Worm (Caenorhabditis elegans) whole organism, early embryonic: ENCODE measurements around the gene Y43F8B.11.

Experiments used
- B0310.2 ChIP-seq: sonication (generic microtip); optimal IDR thresholded peaks from 2 replicates; lab custom pipeline; 2016; ENCODE audit warnings: mild to moderate bottlenecking, missing genetic modification characterization, missing compliant biosample characterization
- F13C5.2 ChIP-seq: sonication (generic microtip); optimal IDR thresholded peaks from 2 replicates; lab custom pipeline; 2017; ENCODE audit warnings: mild to moderate bottlenecking, missing genetic modification characterization, inconsistent platforms, missing compliant biosample characterization
- ama-1 ChIP-seq: fragments of 150-350 bp; optimal IDR thresholded peaks from 2 replicates; lab custom pipeline; 2014
- ceh-36 ChIP-seq: sonication (generic microtip); optimal IDR thresholded peaks from 2 replicates; lab custom pipeline; 2016; ENCODE audit warnings: missing genetic modification characterization, inconsistent platforms, missing compliant biosample characterization
- ets-7 ChIP-seq: sonication (generic microtip); optimal IDR thresholded peaks from 2 replicates; lab custom pipeline; 2016; ENCODE audit warnings: missing genotype, missing genetic modification characterization, missing compliant biosample characterization
- flt-1 ChIP-seq: fragments of 200-800 bp; sonication (Bioruptor generic); IDR thresholded peaks from 2 replicates; pipeline ENCODE4 v1.3.6; 2022; ENCODE audit warnings: missing genetic modification characterization, missing compliant biosample characterization
- hmg-4 ChIP-seq: fragments of 200-800 bp; sonication (Bioruptor generic); optimal IDR thresholded peaks from 2 replicates; lab custom pipeline; 2018; ENCODE audit warnings: mild to moderate bottlenecking, missing genetic modification characterization, missing compliant biosample characterization
- pes-1 ChIP-seq: fragments of 200-800 bp; sonication (Bioruptor generic); IDR thresholded peaks from 2 replicates; pipeline ENCODE4 v1.3.6; 2022; ENCODE audit warnings: missing genetic modification reagents, missing genetic modification characterization, missing compliant biosample characterization
- scrt-1 ChIP-seq: fragments of 200-800 bp; sonication (Bioruptor generic); IDR thresholded peaks from 2 replicates; pipeline ENCODE4 v1.3.6; 2022; ENCODE audit warnings: missing genetic modification characterization, missing compliant biosample characterization
- tbx-11 ChIP-seq: fragments of 200-800 bp; sonication (Bioruptor generic); IDR thresholded peaks from 2 replicates; pipeline ENCODE4 v1.3.6; 2022; ENCODE audit warnings: missing genetic modification characterization, missing compliant biosample characterization
- tbx-37 ChIP-seq: fragments of 200-800 bp; sonication (Bioruptor generic); conservative IDR thresholded peaks from 2 replicates; pipeline ENCODE4 v1.3.6; 2022; ENCODE audit warnings: missing genetic modification reagents, missing genetic modification characterization, missing compliant biosample characterization
- tra-4 ChIP-seq: sonication (generic microtip); optimal IDR thresholded peaks from 2 replicates; lab custom pipeline; 2017; ENCODE audit warnings: missing genetic modification characterization, missing compliant biosample characterization

DNA sequence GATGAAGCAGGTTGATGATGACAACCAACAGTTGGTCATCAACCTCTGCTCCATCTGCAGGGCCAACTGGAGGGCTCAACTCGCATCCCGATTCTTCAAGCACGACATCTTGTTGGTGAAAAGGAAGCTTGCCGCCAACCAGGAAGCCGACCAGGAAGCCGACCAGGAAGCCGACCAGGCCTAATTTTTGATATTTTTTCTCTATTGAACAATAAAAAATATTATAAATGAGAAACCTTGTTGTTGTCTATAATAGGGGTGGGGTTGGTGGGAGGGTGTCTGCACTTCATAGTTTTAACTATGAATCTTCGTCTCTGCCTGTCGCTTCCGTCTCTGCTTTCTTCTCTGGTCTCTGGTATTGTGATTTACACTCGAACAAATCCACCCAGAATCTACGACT is 15.2 kb downstream of the Y43F8B.11 start, which contains the start of gene Y43F8B.18:
- TF ChIP-seq B0310.2 (tag; lab: Kevin White, UChicago) (no peak), scrt-1 (GFP tag; lab: Robert Waterston, UW) (no peak), tbx-37 (GFP tag; lab: Robert Waterston, UW) (no peak), ets-7 (no peak), flt-1 (GFP tag; lab: Robert Waterston, UW) (no peak), hmg-4 (GFP tag; lab: Kevin White, UChicago) (no peak), F13C5.2 (tag; lab: Kevin White, UChicago) (no peak), ama-1 (lab: Kevin White, UChicago) (no peak), tra-4 (tag; lab: Kevin White, UChicago) (no peak), tbx-11 (GFP tag; lab: Robert Waterston, UW) (no peak), pes-1 (GFP tag; lab: Robert Waterston, UW) (no peak), ceh-36 (tag; lab: Kevin White, UChicago) (no peak)
